Worm (Caenorhabditis elegans): ENCODE measurements around the gene wdr-60.
A peak's percentile ranks its signal among the peaks of the same experiment; 100 is the strongest.

wdr-60 gene

ce11 chrIII:4984444-4985086 lies 2.4 kb upstream of the wdr-60 start, which contains the start of gene C27F2.7 (continued):
- peak; percentile 22; the same call in 1 of the 2 replicates for TF ChIP-seq attf-6 (GFP tag; IDR thresholded peaks at IDR 0.05)
- TF ChIP-seq F10E7.11 (tag; optimal IDR thresholded peaks at IDR 0.05), result no peak
- no peak for TF ChIP-seq F52B5.7 (tag; optimal IDR thresholded peaks at IDR 0.05)
- no peak for TF ChIP-seq B0261.1 (tag; optimal IDR thresholded peaks at IDR 0.05)
- no peak for TF ChIP-seq madf-10 (tag; optimal IDR thresholded peaks at IDR 0.05)
- no peak for TF ChIP-seq egl-18 (GFP tag; IDR thresholded peaks at IDR 0.05)
- TF ChIP-seq nfya-2 (GFP tag; IDR thresholded peaks at IDR 0.05), result peak; percentile 92
- peak; percentile 79 for TF ChIP-seq D2030.7 (GFP tag; IDR thresholded peaks at IDR 0.05)
- TF ChIP-seq nfyb-1 (GFP tag; IDR thresholded peaks at IDR 0.05), result peak; percentile 95
- TF ChIP-seq ccch-3 (GFP tag; optimal IDR thresholded peaks at IDR 0.05), result no peak
- peak; percentile 82 for TF ChIP-seq efl-1 (GFP tag; optimal IDR thresholded peaks at IDR 0.05)
- TF ChIP-seq Y79H2A.3 (GFP tag; conservative IDR thresholded peaks at IDR 0.05), result peak; percentile 73; the same call in 1 of the 2 replicates
- peak; percentile 47 for TF ChIP-seq dpl-1 (GFP tag; optimal IDR thresholded peaks at IDR 0.05)
- peak; percentile 91 for TF ChIP-seq ceh-91 (GFP tag; IDR thresholded peaks at IDR 0.05)
- TF ChIP-seq gei-17 (GFP tag; optimal IDR thresholded peaks at IDR 0.05), result no peak

- TF ChIP-seq F33H1.4 (GFP tag; IDR thresholded peaks at IDR 0.05) (peak; percentile 85), K12H6.12 (tag; optimal IDR thresholded peaks at IDR 0.05) (no peak), zfh-2 (GFP tag; conservative IDR thresholded peaks at IDR 0.05) (no peak), lsl-1 (GFP tag; optimal IDR thresholded peaks at IDR 0.05) (peak; percentile 92), xnd-1 (tag; optimal IDR thresholded peaks at IDR 0.05) (peak; percentile 81), madf-6 (GFP tag; IDR thresholded peaks at IDR 0.05) (peak; percentile 84), madf-8 (GFP tag; conservative IDR thresholded peaks at IDR 0.05) (peak; percentile 62), let-607 (tag; optimal IDR thresholded peaks at IDR 0.05) (no peak), lin-54 (GFP tag; optimal IDR thresholded peaks at IDR 0.05) (peak; percentile 7)
Measured at ce11 chrIII:4987666-4988065, 657 bp downstream of the wdr-60 start.

ce11 chrIII:4998111-4998859 lies 11.3 kb downstream of the wdr-60 start, which contains the start of gene tmem-131:
Gene tmem-131 (minus strand): TSS chrIII:4998161.
- TF ChIP-seq let-607 (tag; optimal IDR thresholded peaks at IDR 0.05) (peak in 1 of 2 experiments; percentile 43), aptf-2 (GFP tag; conservative IDR thresholded peaks at IDR 0.05) (peak; percentile 82), lin-26 (GFP tag; IDR thresholded peaks at IDR 0.05) (no peak), hmg-1.2 (GFP tag; IDR thresholded peaks at IDR 0.05) (peak; percentile 64)

- TF ChIP-seq bed-1 (GFP tag; IDR thresholded peaks at IDR 0.05), result no peak
- TF ChIP-seq nhr-80 (tag; optimal IDR thresholded peaks at IDR 0.05), result peak; percentile 32
- 0 out of 2 replicates have a peak, but pooled peaks have one; percentile 75 for TF ChIP-seq ztf-28 (GFP tag; IDR thresholded peaks at IDR 0.05)
- no peak for TF ChIP-seq K12H6.12 (tag; optimal IDR thresholded peaks at IDR 0.05)
- TF ChIP-seq F33H1.4 (GFP tag; IDR thresholded peaks at IDR 0.05), result peak; percentile 55
- TF ChIP-seq sdz-38 (tag; optimal IDR thresholded peaks at IDR 0.05), result no peak
- no peak for TF ChIP-seq sea-2 (GFP tag; IDR thresholded peaks at IDR 0.05)
- TF ChIP-seq Y79H2A.3 (GFP tag; conservative IDR thresholded peaks at IDR 0.05), result 0 out of 2 replicates have a peak, but pooled peaks have one; percentile 40
- TF ChIP-seq D2030.7 (GFP tag; IDR thresholded peaks at IDR 0.05), result peak; percentile 68
- TF ChIP-seq bed-2 (GFP tag; IDR thresholded peaks at IDR 0.05), result peak; percentile 70
- peak; percentile 78 for TF ChIP-seq unc-130 (GFP tag; optimal IDR thresholded peaks at IDR 0.05)
- TF ChIP-seq efl-1 (GFP tag; optimal IDR thresholded peaks at IDR 0.05), result peak; percentile 29
- TF ChIP-seq let-526 (GFP tag; IDR thresholded peaks at IDR 0.05), result peak; percentile 51; the same call in 1 of the 2 replicates
- TF ChIP-seq snpc-3.4 (tag; optimal IDR thresholded peaks at IDR 0.05), result peak; percentile 61
- no peak for TF ChIP-seq F55B11.4 (tag; optimal IDR thresholded peaks at IDR 0.05; ENCODE audit: borderline replicate concordance, insufficient read depth)
- peak; percentile 54; the same call in 1 of the 2 replicates for TF ChIP-seq ceh-91 (GFP tag; IDR thresholded peaks at IDR 0.05)
- no peak for TF ChIP-seq hrde-1 (tag; optimal IDR thresholded peaks at IDR 0.05; ENCODE audit: borderline replicate concordance)
- no peak for TF ChIP-seq pha-4 (tag; optimal IDR thresholded peaks at IDR 0.05)
- TF ChIP-seq attf-5 (GFP tag; optimal IDR thresholded peaks at IDR 0.05), result peak; percentile 46
- peak; percentile 72 for TF ChIP-seq ztf-18 (tag; optimal IDR thresholded peaks at IDR 0.05)
Measured at ce11 chrIII:4998956-4999425, 12.0 kb downstream of the wdr-60 start, which contains the start of gene smcr-8. Gene smcr-8 (plus strand): TSS chrIII:4999375.
